Fruit fly (Drosophila melanogaster): ENCODE data around the gene tacc.

The tacc gene

dm6 chr3R:4739492-4740431 is 9.1 kb downstream of the tacc start (continued):
- TF ChIP-seq Adf1 (GFP tag; IDR thresholded peaks at IDR 0.05) (no peak), CG10543 (GFP tag; optimal IDR thresholded peaks at IDR 0.05) (peak; percentile 87), pfk (GFP tag; optimal IDR thresholded peaks at IDR 0.05) (peak; percentile 0), CG6689 (GFP tag; IDR thresholded peaks at IDR 0.05) (no peak), Dref (GFP tag; IDR thresholded peaks at IDR 0.05) (no peak), Scr (GFP tag; IDR thresholded peaks at IDR 0.05; ENCODE audit: partially characterized antibody) (no peak), fd64A (GFP tag; optimal IDR thresholded peaks at IDR 0.05) (no peak), nau (GFP tag; optimal IDR thresholded peaks at IDR 0.05) (peak; percentile 65), CG9437 (GFP tag; optimal IDR thresholded peaks at IDR 0.05) (peak; percentile 92), sima (GFP tag; optimal IDR thresholded peaks at IDR 0.05) (peak; percentile 1), ab (GFP tag; optimal IDR thresholded peaks at IDR 0.05) (no peak), CG4360 (GFP tag; IDR thresholded peaks at IDR 0.05) (no peak), MBD-R2 (GFP tag; IDR thresholded peaks at IDR 0.05) (no peak), CG15011 (GFP tag; optimal IDR thresholded peaks at IDR 0.05) (peak; percentile 78), CG1602 (GFP tag; optimal IDR thresholded peaks at IDR 0.05) (peak; percentile 86), Ssrp (tag; optimal IDR thresholded peaks at IDR 0.05) (peak; percentile 86), CG2202 (tag; optimal IDR thresholded peaks at IDR 0.05) (peak; percentile 32), Dek (tag; optimal IDR thresholded peaks at IDR 0.05) (peak; percentile 80), CG12769 (tag; optimal IDR thresholded peaks at IDR 0.05) (peak; percentile 27), Fer1 (GFP tag; optimal IDR thresholded peaks at IDR 0.05) (peak; percentile 56), lmd (GFP tag; IDR thresholded peaks at IDR 0.05) (no peak), pum (GFP tag; optimal IDR thresholded peaks at IDR 0.05) (peak; percentile 89), eyg (GFP tag; optimal IDR thresholded peaks at IDR 0.05) (peak; percentile 5), zfh2 (GFP tag; optimal IDR thresholded peaks at IDR 0.05) (peak; percentile 75), hbn (GFP tag; IDR thresholded peaks at IDR 0.05; ENCODE audit: partially characterized antibody) (no peak), CG3838 (GFP tag; optimal IDR thresholded peaks at IDR 0.05) (peak; percentile 69), D19A (tag; optimal IDR thresholded peaks at IDR 0.05) (peak; percentile 71), Hr39 (optimal IDR thresholded peaks at IDR 0.05) (no peak), trh (GFP tag; optimal IDR thresholded peaks at IDR 0.05) (peak; percentile 44), CG7963 (GFP tag; IDR thresholded peaks at IDR 0.05; ENCODE audit: partially characterized antibody) (no peak), CG1024 (GFP tag; IDR thresholded peaks at IDR 0.05) (no peak), fd102C (GFP tag; optimal IDR thresholded peaks at IDR 0.05) (no peak), Mes4 (GFP tag; optimal IDR thresholded peaks at IDR 0.05) (peak; percentile 86), CG18262 (tag; optimal IDR thresholded peaks at IDR 0.05) (peak; percentile 92), unc-4 (GFP tag; IDR thresholded peaks at IDR 0.05; ENCODE audit: partially characterized antibody) (no peak), stwl (tag; optimal IDR thresholded peaks at IDR 0.05) (no peak), CG33213 (GFP tag; optimal IDR thresholded peaks at IDR 0.05) (peak; percentile 43), Dfd (GFP tag; optimal IDR thresholded peaks at IDR 0.05) (no peak), Mrtf (GFP tag; IDR thresholded peaks at IDR 0.05) (no peak), gcm2 (GFP tag; optimal IDR thresholded peaks at IDR 0.05) (no peak), CG11504 (tag; optimal IDR thresholded peaks at IDR 0.05) (peak; percentile 92), gem (tag; optimal IDR thresholded peaks at IDR 0.05) (peak; percentile 91), CG7357 (GFP tag; IDR thresholded peaks at IDR 0.05) (peak; percentile 59; the same call in 1 of the 3 replicates), onecut (GFP tag; IDR thresholded peaks at IDR 0.05) (no peak; the same call in 1 of the 2 replicates), ERR (GFP tag; optimal IDR thresholded peaks at IDR 0.05) (peak; percentile 41), grau (tag; optimal IDR thresholded peaks at IDR 0.05) (peak; percentile 97), CG15601 (tag; optimal IDR thresholded peaks at IDR 0.05) (peak; percentile 73), disco-r (GFP tag; optimal IDR thresholded peaks at IDR 0.05) (peak; percentile 56), CG17568 (GFP tag; optimal IDR thresholded peaks at IDR 0.05) (peak; percentile 42)

Data from whole organism, embryonic.